Worm (Caenorhabditis elegans) whole organism, L3 larva: ENCODE data around the gene C54D10.5.

Experiments
- ZK546.5 ChIP-seq: sonication (generic microtip); optimal IDR thresholded peaks from 2 replicates; lab custom pipeline; 2017; ENCODE audit warnings: missing biosample characterization, missing genetic modification characterization
- ama-1 ChIP-seq: fragments of 150-350 bp; optimal IDR thresholded peaks from 2 replicates; lab custom pipeline; 2018
- ceh-82 ChIP-seq: fragments of 150-350 bp; optimal IDR thresholded peaks from 2 replicates; lab custom pipeline; 2014; ENCODE audit warnings: missing biosample characterization, missing genetic modification characterization
- egl-27 ChIP-seq: sonication (generic microtip); optimal IDR thresholded peaks from 4 replicates; lab custom pipeline; 2017; ENCODE audit warnings: missing biosample characterization, missing genetic modification reagents, missing genetic modification characterization
- fkh-10 ChIP-seq: sonication (generic microtip); optimal IDR thresholded peaks from 2 replicates; lab custom pipeline; 2017; ENCODE audit warnings: missing biosample characterization, missing genetic modification reagents, missing genetic modification characterization
- hmg-11 ChIP-seq: sonication (generic microtip); optimal IDR thresholded peaks from 2 replicates; lab custom pipeline; 2016; ENCODE audit warnings: missing genetic modification characterization, missing compliant biosample characterization
- nhr-76 ChIP-seq: fragments of 150-350 bp; sonication (generic microtip); optimal IDR thresholded peaks from 5 replicates; lab custom pipeline; 2014; ENCODE audit warnings: missing biosample characterization, missing genetic modification characterization
- pha-4 ChIP-seq: fragments of 150-350 bp; optimal IDR thresholded peaks from 2 replicates; lab custom pipeline; 2014; ENCODE audit warnings: missing biosample characterization, missing genetic modification reagents, missing genetic modification characterization
- sea-2 ChIP-seq: fragments of 150-350 bp; sonication (generic microtip); optimal IDR thresholded peaks from 4 replicates; lab custom pipeline; 2014; ENCODE audit warnings: missing biosample characterization, missing genetic modification reagents, missing genetic modification characterization
- skn-1 ChIP-seq: fragments of 150-350 bp; optimal IDR thresholded peaks from 2 replicates; lab custom pipeline; 2014; ENCODE audit warnings: missing biosample characterization, missing genetic modification characterization
- snpc-4 ChIP-seq: fragments of 150-350 bp; optimal IDR thresholded peaks from 2 replicates; lab custom pipeline; 2014; ENCODE audit warnings: missing biosample characterization, missing genetic modification characterization
- unc-62 ChIP-seq: fragments of 150-350 bp; sonication (generic microtip); optimal IDR thresholded peaks from 4 replicates; lab custom pipeline; 2014; ENCODE audit warnings: missing biosample characterization, missing genetic modification reagents, missing genetic modification characterization

ce11 chrV:12441420-12441819, 12.3 kb downstream of the C54D10.5 start, which contains the start of gene pals-37:
- TF ChIP-seq skn-1 (tag; lab: Kevin White, UChicago) (no peak), unc-62 (GFP tag; lab: Kevin White, UChicago) (no peak), pha-4 (tag; lab: Kevin White, UChicago) (no peak), ZK546.5 (no peak), snpc-4 (tag; lab: Kevin White, UChicago) (no peak), nhr-76 (tag; lab: Kevin White, UChicago) (no peak), ceh-82 (tag; lab: Kevin White, UChicago) (no peak), egl-27 (tag; lab: Kevin White, UChicago) (no peak), fkh-10 (GFP tag; lab: Kevin White, UChicago) (no peak), ama-1 (lab: Kevin White, UChicago) (no peak), sea-2 (GFP tag; lab: Kevin White, UChicago) (no peak), hmg-11 (no peak)
